Fruit fly (Drosophila melanogaster): ENCODE results near the gene CG14937.
A peak's percentile ranks its signal among the peaks of the same experiment; 100 is the strongest.

The CG14937 gene

DNA sequence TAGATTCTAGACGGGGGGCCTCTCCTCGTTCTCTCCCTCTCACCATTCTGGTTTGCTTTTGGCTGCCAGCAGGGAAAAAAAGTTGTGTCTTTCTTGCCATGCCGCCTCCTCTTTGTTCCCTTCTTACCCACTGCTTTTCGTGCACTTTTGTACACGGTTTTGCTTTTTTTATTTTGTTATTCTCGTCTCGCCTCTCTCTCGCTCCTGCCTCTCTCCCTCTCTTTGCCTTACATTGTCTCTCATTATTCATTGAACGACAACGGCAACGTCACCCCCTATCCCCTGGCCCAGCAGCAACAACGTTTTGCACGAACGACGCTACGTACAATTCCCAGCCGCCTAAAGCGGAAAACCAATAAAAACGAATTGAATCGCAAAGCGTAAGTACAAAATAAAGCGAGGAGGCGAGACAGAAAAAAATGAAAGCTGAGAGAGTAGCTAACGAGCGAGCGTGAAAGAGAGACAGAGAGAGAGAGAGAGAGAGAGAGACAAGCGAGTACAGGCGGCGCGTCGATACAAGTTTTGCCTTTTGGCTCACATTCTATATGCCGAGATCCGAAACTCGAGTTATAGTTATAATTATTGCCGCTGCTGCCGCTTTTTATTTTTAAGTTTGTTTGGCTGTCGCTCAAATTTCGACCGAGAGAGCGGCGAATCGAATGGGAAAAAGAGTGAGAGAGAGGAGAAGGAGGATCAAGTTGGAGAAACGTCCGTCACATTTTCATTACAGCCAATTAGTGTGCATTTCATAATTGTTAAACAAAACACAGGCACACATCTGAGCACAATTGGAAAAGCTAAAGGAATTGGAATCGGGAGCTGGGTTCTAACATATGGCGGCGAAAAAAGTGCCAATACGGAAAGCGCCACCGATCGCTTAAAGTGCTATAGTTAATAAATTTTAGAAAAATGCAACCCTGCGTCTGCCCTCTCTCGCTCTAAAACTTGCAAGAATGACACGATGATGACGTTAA is 13.1 kb upstream of the CG14937 start (continued):
- TF ChIP-seq Hr4 (GFP tag; optimal IDR thresholded peaks at IDR 0.05) (no peak), CG6808 (GFP tag; optimal IDR thresholded peaks at IDR 0.05) (peak; percentile 84), Ets21C (GFP tag; optimal IDR thresholded peaks at IDR 0.05) (no peak), CG4318 (GFP tag; optimal IDR thresholded peaks at IDR 0.05) (peak; percentile 21), CG34406 (GFP tag; optimal IDR thresholded peaks at IDR 0.05) (peak; percentile 44), CG11294 (GFP tag; IDR thresholded peaks at IDR 0.05) (peak; percentile 59), Ets96B (tag; optimal IDR thresholded peaks at IDR 0.05) (peak; percentile 78), OdsH (GFP tag; optimal IDR thresholded peaks at IDR 0.05) (peak; percentile 37), CG11902 (GFP tag; optimal IDR thresholded peaks at IDR 0.05) (no peak), Sox14 (GFP tag; optimal IDR thresholded peaks at IDR 0.05) (peak; percentile 92), achi (GFP tag; optimal IDR thresholded peaks at IDR 0.05) (peak; percentile 54), CG9139 (GFP tag; optimal IDR thresholded peaks at IDR 0.05) (peak; percentile 87), CG8119 (GFP tag; IDR thresholded peaks at IDR 0.05) (no peak; the same call in 1 of the 3 replicates), CG6792 (GFP tag; optimal IDR thresholded peaks at IDR 0.05) (peak; percentile 22), fd85E (GFP tag; optimal IDR thresholded peaks at IDR 0.05) (peak; percentile 12), CG8632 (GFP tag; optimal IDR thresholded peaks at IDR 0.05) (peak; percentile 60)

DNA sequence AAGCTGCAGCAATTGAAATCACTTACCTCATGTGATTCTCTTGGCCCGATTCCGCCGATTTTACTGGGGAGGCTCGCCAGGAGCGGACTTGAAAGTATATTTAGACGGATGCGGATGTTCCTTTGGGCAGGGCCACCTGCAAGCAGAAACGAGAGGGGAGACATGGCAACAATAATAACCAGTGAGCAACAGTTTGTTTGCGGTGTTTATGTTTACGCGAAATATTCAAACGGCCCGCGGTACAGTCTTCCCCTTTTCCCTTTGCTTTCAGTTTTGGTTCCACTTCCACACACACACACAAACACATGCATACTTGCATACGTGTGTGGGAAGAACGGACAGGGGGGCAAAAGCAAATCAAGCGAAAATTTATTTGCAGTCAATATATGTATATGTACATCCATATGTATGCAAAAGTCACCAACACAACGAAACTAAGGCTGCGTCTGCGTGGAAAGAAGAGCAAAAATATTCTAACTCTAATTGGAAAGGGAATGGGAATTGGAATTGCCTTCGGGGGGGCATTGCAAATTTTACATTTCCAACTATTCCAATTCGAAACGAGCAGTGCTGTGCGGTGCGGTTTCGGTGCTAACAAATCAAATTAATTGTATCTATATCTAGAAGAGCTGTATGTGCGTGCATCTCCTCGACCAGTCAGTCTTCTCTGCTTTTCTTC is 12.3 kb upstream of the CG14937 start:
- TF ChIP-seq CG4318 (GFP tag; optimal IDR thresholded peaks at IDR 0.05) = no peak
- TF ChIP-seq CG11902 (GFP tag; optimal IDR thresholded peaks at IDR 0.05) = peak; percentile 42
- TF ChIP-seq topi (GFP tag; optimal IDR thresholded peaks at IDR 0.05) = no peak
- TF ChIP-seq achi (GFP tag; optimal IDR thresholded peaks at IDR 0.05) = no peak
- no peak for TF ChIP-seq pdm3 (GFP tag; optimal IDR thresholded peaks at IDR 0.05)
- no peak for TF ChIP-seq CG6163 (GFP tag; IDR thresholded peaks at IDR 0.05)
- no peak for TF ChIP-seq CG8319 (GFP tag; optimal IDR thresholded peaks at IDR 0.05)
- TF ChIP-seq Hr38 (GFP tag; optimal IDR thresholded peaks at IDR 0.05) = no peak
- no peak for TF ChIP-seq Blimp-1 (GFP tag; optimal IDR thresholded peaks at IDR 0.05)
- TF ChIP-seq Hr39 (GFP tag; optimal IDR thresholded peaks at IDR 0.05) = no peak
- TF ChIP-seq CG32006 (GFP tag; optimal IDR thresholded peaks at IDR 0.05) = no peak
- TF ChIP-seq CG31627 (GFP tag; optimal IDR thresholded peaks at IDR 0.05) = no peak
- TF ChIP-seq Eip78C (GFP tag) = peak; percentile 48
- TF ChIP-seq CG6276 (GFP tag; optimal IDR thresholded peaks at IDR 0.05) = no peak
- peak; percentile 27 for TF ChIP-seq fkh (GFP tag; optimal IDR thresholded peaks at IDR 0.05)
- TF ChIP-seq OdsH (GFP tag; optimal IDR thresholded peaks at IDR 0.05) = no peak
- no peak for TF ChIP-seq CG8119 (GFP tag; IDR thresholded peaks at IDR 0.05)
- TF ChIP-seq CG11762 (GFP tag; optimal IDR thresholded peaks at IDR 0.05; ENCODE audit: insufficient read depth) = no peak
- no peak for TF ChIP-seq Sox15 (GFP tag; optimal IDR thresholded peaks at IDR 0.05)
- TF ChIP-seq spab (GFP tag; optimal IDR thresholded peaks at IDR 0.05) = no peak
- TF ChIP-seq esn (GFP tag; optimal IDR thresholded peaks at IDR 0.05) = peak; percentile 11
- no peak for TF ChIP-seq Hr4 (GFP tag; optimal IDR thresholded peaks at IDR 0.05)
- TF ChIP-seq ss (GFP tag; optimal IDR thresholded peaks at IDR 0.05) = no peak
- no peak for TF ChIP-seq CG6792 (GFP tag; optimal IDR thresholded peaks at IDR 0.05)
- no peak for TF ChIP-seq CG6808 (GFP tag; optimal IDR thresholded peaks at IDR 0.05)
- TF ChIP-seq fd85E (GFP tag; optimal IDR thresholded peaks at IDR 0.05) = no peak
- no peak for TF ChIP-seq CG3032 (tag; optimal IDR thresholded peaks at IDR 0.05)
- no peak for TF ChIP-seq cyc (GFP tag; optimal IDR thresholded peaks at IDR 0.05)
- TF ChIP-seq CG1621 (tag; optimal IDR thresholded peaks at IDR 0.05) = no peak
- TF ChIP-seq svp (GFP tag) = no peak
- no peak for TF ChIP-seq eg (GFP tag; IDR thresholded peaks at IDR 0.05)
- TF ChIP-seq dsx (GFP tag; optimal IDR thresholded peaks at IDR 0.05; ENCODE audit: poor library complexity, severe bottlenecking) = no peak
- TF ChIP-seq vri (GFP tag; optimal IDR thresholded peaks at IDR 0.05) = peak; percentile 41
- TF ChIP-seq acj6 (GFP tag; optimal IDR thresholded peaks at IDR 0.05) = no peak
- no peak for TF ChIP-seq Gug (GFP tag; IDR thresholded peaks at IDR 0.05)
- TF ChIP-seq Lpt (GFP tag; optimal IDR thresholded peaks at IDR 0.05) = peak; percentile 1
- no peak for TF ChIP-seq CG34406 (GFP tag; optimal IDR thresholded peaks at IDR 0.05)
- TF ChIP-seq CG9139 (GFP tag; optimal IDR thresholded peaks at IDR 0.05) = no peak
- no peak for TF ChIP-seq Eip75B (GFP tag; optimal IDR thresholded peaks at IDR 0.05)
- no peak for TF ChIP-seq CG3919 (GFP tag; optimal IDR thresholded peaks at IDR 0.05)

Measured in whole organism, prepupa.